Worm (Caenorhabditis elegans): ENCODE measurements around the gene K09F6.15.

ce11 chrII:2324956-2325355 lies 47.6 kb upstream of the K09F6.15 start, which contains the start of gene ZK1240.11:
- TF ChIP-seq unc-62 (GFP tag; optimal IDR thresholded peaks at IDR 0.05): no peak
- no peak for TF ChIP-seq ama-1 (optimal IDR thresholded peaks at IDR 0.05)
- no peak for TF ChIP-seq nhr-77 (tag; optimal IDR thresholded peaks at IDR 0.05)
- no peak for TF ChIP-seq fkh-10 (GFP tag; optimal IDR thresholded peaks at IDR 0.05)
- no peak for TF ChIP-seq elt-1 (tag; optimal IDR thresholded peaks at IDR 0.05)
- no peak for TF ChIP-seq pha-4 (tag; optimal IDR thresholded peaks at IDR 0.05)
- no peak for TF ChIP-seq egl-27 (tag; optimal IDR thresholded peaks at IDR 0.05)
- no peak for TF ChIP-seq nfya-1 (tag; optimal IDR thresholded peaks at IDR 0.05; ENCODE audit: insufficient read depth)
- no peak for TF ChIP-seq ztf-11 (tag; optimal IDR thresholded peaks at IDR 0.05)
- TF ChIP-seq aly-2 (tag; optimal IDR thresholded peaks at IDR 0.05): no peak
- no peak for TF ChIP-seq unc-39 (tag; optimal IDR thresholded peaks at IDR 0.05)
- TF ChIP-seq nhr-237 (tag; optimal IDR thresholded peaks at IDR 0.05): no peak

Data from whole organism, L3 larva.